Worm (Caenorhabditis elegans) whole organism, L4 larva: ENCODE measurements around the gene idpc-6.

Experiments
- D1046.2 ChIP-seq: fragments of 200-800 bp; sonication (Bioruptor generic); IDR thresholded peaks from 2 replicates; pipeline ENCODE4 v1.3.6; 2022; ENCODE audit warnings: missing genetic modification characterization, missing compliant biosample characterization
- F37D6.2 ChIP-seq: sonication (generic microtip); optimal IDR thresholded peaks from 2 replicates; lab custom pipeline; 2016; ENCODE audit warnings: mild to moderate bottlenecking, missing genetic modification characterization, missing compliant biosample characterization
- F44E2.7 ChIP-seq: fragments of 200-800 bp; sonication (Bioruptor generic); IDR thresholded peaks from 2 replicates; pipeline ENCODE4 v2.1.2; 2022; ENCODE audit warnings: missing genetic modification characterization, missing compliant biosample characterization
- T20F7.1 ChIP-seq: fragments of 200-800 bp; sonication (Bioruptor generic); optimal IDR thresholded peaks from 2 replicates; lab custom pipeline; 2018; ENCODE audit warnings: mild to moderate bottlenecking, missing genetic modification characterization, missing compliant biosample characterization
- ZK337.2 ChIP-seq: fragments of 200-800 bp; sonication (Bioruptor generic); IDR thresholded peaks from 2 replicates; pipeline ENCODE4 v1.3.6; 2022; ENCODE audit warnings: missing genetic modification reagents, missing genetic modification characterization, missing compliant biosample characterization
- ceh-32 ChIP-seq: sonication (generic microtip); optimal IDR thresholded peaks from 2 replicates; lab custom pipeline; 2016; ENCODE audit warnings: mild to moderate bottlenecking, missing genetic modification characterization, missing compliant biosample characterization; ENCODE audit not compliant: poor library complexity
- ceh-62 ChIP-seq: sonication (generic microtip); optimal IDR thresholded peaks from 2 replicates; lab custom pipeline; 2017; ENCODE audit warnings: missing biosample characterization, missing genetic modification characterization
- cey-2 ChIP-seq: sonication (generic microtip); optimal IDR thresholded peaks from 3 replicates; lab custom pipeline; 2017; ENCODE audit warnings: missing genetic modification characterization, mild to moderate bottlenecking, missing compliant biosample characterization, antibody characterized with exemption, borderline replicate concordance; ENCODE audit not compliant: insufficient read depth
- daf-12 ChIP-seq: fragments of 150-350 bp; optimal IDR thresholded peaks from 2 replicates; lab custom pipeline; 2014; ENCODE audit warnings: missing biosample characterization, missing genetic modification reagents, missing genetic modification characterization
- egl-43 ChIP-seq: fragments of 200-800 bp; sonication (Bioruptor generic); IDR thresholded peaks from 2 replicates; pipeline ENCODE4 v1.3.6; 2022; ENCODE audit warnings: missing genetic modification reagents, missing genetic modification characterization, missing compliant biosample characterization
- gei-8 ChIP-seq: fragments of 200-800 bp; sonication (Bioruptor generic); optimal IDR thresholded peaks from 2 replicates; lab custom pipeline; 2018; ENCODE audit warnings: mild to moderate bottlenecking, missing genetic modification characterization, missing compliant biosample characterization
- hlh-11 ChIP-seq: fragments of 200-800 bp; sonication (Bioruptor generic); optimal IDR thresholded peaks from 2 replicates; lab custom pipeline; 2018; ENCODE audit warnings: mild to moderate bottlenecking, missing genetic modification characterization, missing compliant biosample characterization
- hlh-30 ChIP-seq: sonication (generic microtip); optimal IDR thresholded peaks from 2 replicates; lab custom pipeline; 2017; ENCODE audit warnings: antibody characterized with exemption, mild to moderate bottlenecking, missing genetic modification characterization, missing compliant biosample characterization; ENCODE audit not compliant: insufficient read depth
- jun-1 ChIP-seq: fragments of 150-350 bp; optimal IDR thresholded peaks from 2 replicates; lab custom pipeline; 2014; ENCODE audit warnings: missing biosample characterization, missing genetic modification reagents, missing genetic modification characterization
- lin-1 ChIP-seq: fragments of 200-800 bp; sonication (Bioruptor generic); IDR thresholded peaks from 2 replicates; pipeline ENCODE4 v1.3.6; 2022; ENCODE audit warnings: missing genetic modification reagents, missing genetic modification characterization, missing compliant biosample characterization
- lin-38 ChIP-seq: fragments of 200-800 bp; sonication (Bioruptor generic); IDR thresholded peaks from 2 replicates; pipeline ENCODE4 v1.3.6; 2022; ENCODE audit warnings: missing genetic modification reagents, missing genetic modification characterization, missing compliant biosample characterization
- lin-39 ChIP-seq: fragments of 150-350 bp; optimal IDR thresholded peaks from 2 replicates; lab custom pipeline; 2014; ENCODE audit warnings: missing biosample characterization, missing genetic modification reagents, missing genetic modification characterization
- madf-5 ChIP-seq, 2 experiments: fragments of 200-800 bp; sonication (Bioruptor generic); IDR thresholded peaks; 2 replicates each; pipeline ENCODE4 v1.3.6; 2022; ENCODE audit warnings: missing compliant biosample characterization in 2 of 2, missing genetic modification characterization in 2 of 2
- madf-9 ChIP-seq: fragments of 200-800 bp; sonication (Bioruptor generic); conservative IDR thresholded peaks from 2 replicates; pipeline ENCODE4 v1.3.6; 2022; ENCODE audit warnings: missing genetic modification reagents, missing genetic modification characterization, missing compliant biosample characterization
- mdl-1 ChIP-seq, 2 experiments: fragments of 150-350 bp in 1 of 2; sonication (generic microtip) in 1 of 2; optimal IDR thresholded peaks; 2 replicates each; lab custom pipeline; 2014 to 2017; ENCODE audit warnings: missing biosample characterization in 2 of 2, missing genetic modification characterization in 2 of 2
- mep-1 ChIP-seq: fragments of 150-350 bp; sonication (generic microtip); optimal IDR thresholded peaks from 3 replicates; lab custom pipeline; 2014; ENCODE audit warnings: missing biosample characterization, missing genetic modification characterization
- mxl-3 ChIP-seq: fragments of 200-800 bp; sonication (Bioruptor generic); optimal IDR thresholded peaks from 2 replicates; lab custom pipeline; 2018; ENCODE audit warnings: mild to moderate bottlenecking, missing genetic modification characterization, missing compliant biosample characterization
- nhr-102 ChIP-seq: sonication (generic microtip); optimal IDR thresholded peaks from 2 replicates; lab custom pipeline; 2016; ENCODE audit warnings: mild to moderate bottlenecking, missing genetic modification characterization, moderate library complexity, missing compliant biosample characterization
- nhr-48 ChIP-seq: sonication (generic microtip); optimal IDR thresholded peaks from 2 replicates; lab custom pipeline; 2016; ENCODE audit warnings: mild to moderate bottlenecking, missing genetic modification characterization, missing compliant biosample characterization
- php-3 ChIP-seq: fragments of 200-800 bp; sonication (Bioruptor generic); IDR thresholded peaks from 2 replicates; pipeline ENCODE4 v1.3.6; 2022; ENCODE audit warnings: missing genetic modification reagents, missing genetic modification characterization, missing compliant biosample characterization
- saeg-2 ChIP-seq: fragments of 200-800 bp; sonication (Bioruptor generic); IDR thresholded peaks from 2 replicates; pipeline ENCODE4 v1.3.6; 2022; ENCODE audit warnings: missing genetic modification reagents, missing genetic modification characterization, missing compliant biosample characterization
- set-16 ChIP-seq: fragments of 200-800 bp; sonication (Bioruptor generic); IDR thresholded peaks from 2 replicates; pipeline ENCODE4 v1.3.6; 2022; ENCODE audit warnings: missing genetic modification reagents, missing genetic modification characterization, missing compliant biosample characterization
- snpc-1.2 ChIP-seq: fragments of 200-800 bp; sonication (Bioruptor generic); IDR thresholded peaks from 2 replicates; pipeline ENCODE4 v1.3.6; 2022; ENCODE audit warnings: missing genetic modification reagents, missing genetic modification characterization, missing compliant biosample characterization
- snpc-4 ChIP-seq: fragments of 150-350 bp; optimal IDR thresholded peaks from 2 replicates; lab custom pipeline; 2014; ENCODE audit warnings: missing biosample characterization, missing genetic modification characterization
- spr-3 ChIP-seq: fragments of 200-800 bp; sonication (Bioruptor generic); optimal IDR thresholded peaks from 2 replicates; lab custom pipeline; 2018; ENCODE audit warnings: mild to moderate bottlenecking, missing genetic modification characterization, missing compliant biosample characterization
- unc-62 ChIP-seq, 3 experiments: fragments of 150-350 bp in 1 of 3; sonication (generic microtip); optimal IDR thresholded peaks in 2 of 3; peaks in 1 of 3; 1 replicate in 1 of 3; 2 replicates in 2 of 3; lab custom pipeline; 2014 to 2017; ENCODE audit warnings: missing biosample characterization in 3 of 3, missing genetic modification characterization in 3 of 3, missing genetic modification reagents in 3 of 3, missing genotype in 1 of 3
- zfp-2 ChIP-seq: sonication (generic microtip); optimal IDR thresholded peaks from 2 replicates; lab custom pipeline; 2016; ENCODE audit warnings: mild to moderate bottlenecking, missing genetic modification characterization, missing compliant biosample characterization
- zfp-3 ChIP-seq: fragments of 200-800 bp; sonication (Bioruptor generic); conservative IDR thresholded peaks from 2 replicates; pipeline ENCODE4 v1.3.6; 2022; ENCODE audit warnings: missing genetic modification reagents, missing genetic modification characterization, missing compliant biosample characterization
- zip-2 ChIP-seq: fragments of 150-350 bp; optimal IDR thresholded peaks from 2 replicates; lab custom pipeline; 2014; ENCODE audit warnings: missing biosample characterization, missing genetic modification characterization
- ztf-7 ChIP-seq: fragments of 150-350 bp; optimal IDR thresholded peaks from 2 replicates; lab custom pipeline; 2014; ENCODE audit warnings: missing biosample characterization, missing genetic modification characterization

idpc-6 gene

ce11 chrV:9618919-9619318, 1.0 kb upstream of the idpc-6 start, which contains the start of gene idpc-7:
Gene idpc-7 (minus strand): TSS chrV:9619019.
- TF ChIP-seq F37D6.2 (tag; lab: Kevin White, UChicago), result no peak
- TF ChIP-seq gei-8 (GFP tag; lab: Kevin White, UChicago), result no peak
- no peak for TF ChIP-seq spr-3
- no peak for TF ChIP-seq lin-38
- TF ChIP-seq snpc-4 (tag; lab: Kevin White, UChicago), result no peak
- no peak for TF ChIP-seq jun-1 (tag; lab: Kevin White, UChicago)
- no peak for TF ChIP-seq madf-9
- no peak for TF ChIP-seq lin-39 (tag; lab: Kevin White, UChicago)
- no peak for TF ChIP-seq hlh-11
- TF ChIP-seq hlh-30 (tag; lab: Kevin White, UChicago), result no peak
- TF ChIP-seq mxl-3 (GFP tag; lab: Kevin White, UChicago), result no peak
- no peak for TF ChIP-seq ztf-7 (tag; lab: Kevin White, UChicago)
- TF ChIP-seq daf-12 (tag; lab: Kevin White, UChicago), result no peak

- TF ChIP-seq set-16 (GFP tag; lab: Robert Waterston, UW) (peak; percentile 95), F37D6.2 (tag; lab: Kevin White, UChicago) (no peak), saeg-2 (GFP tag; lab: Robert Waterston, UW) (0 out of 2 replicates have a peak, but pooled peaks have one; percentile 39), madf-5 (GFP tag; IDR thresholded peaks at IDR 0.05; lab: Robert Waterston, UW) (0 out of 4 replicates have a peak, but pooled peaks of 1 of the 2 experiments have one; percentile 32), zfp-2 (tag; lab: Kevin White, UChicago) (no peak), php-3 (0 out of 2 replicates have a peak, but pooled peaks have one; percentile 19), zip-2 (no peak), snpc-1.2 (GFP tag; lab: Robert Waterston, UW) (no peak), egl-43 (GFP tag; lab: Robert Waterston, UW) (peak; percentile 52; the same call in 1 of the 2 replicates), D1046.2 (no peak), zfp-3 (GFP tag; lab: Robert Waterston, UW) (no peak), ceh-62 (tag; lab: Kevin White, UChicago) (no peak), mep-1 (tag; lab: Kevin White, UChicago) (no peak), ceh-32 (no peak), spr-3 (no peak), cey-2 (tag; lab: Kevin White, UChicago) (no peak)
These were observed 467 bp downstream of the idpc-6 start for ce11 chrV:9620417-9620816.

- TF ChIP-seq unc-62 (GFP tag; optimal IDR thresholded peaks at IDR 0.05 in 1 of 2; lab: Kevin White, UChicago) (peak in 1 of 2 experiments; percentile 95), unc-62 (tag; optimal IDR thresholded peaks at IDR 0.05; lab: Kevin White, UChicago) (no peak), ZK337.2 (GFP tag; lab: Robert Waterston, UW) (no peak)
These were observed 1.5 kb downstream of the idpc-6 start for ce11 chrV:9621437-9621836.

- 0 out of 2 replicates have a peak, but pooled peaks have one; percentile 48 for TF ChIP-seq egl-43 (GFP tag; lab: Robert Waterston, UW)
- peak; percentile 92 for TF ChIP-seq set-16 (GFP tag; lab: Robert Waterston, UW)
These were observed 2.4 kb downstream of the idpc-6 start for ce11 chrV:9622338-9622737.

ce11 chrV:9622834-9623233, 2.9 kb downstream of the idpc-6 start, which contains the start of gene idpc-5:
Gene idpc-5 (minus strand): TSS chrV:9622934.
- TF ChIP-seq D1046.2, result no peak
- TF ChIP-seq unc-62 (GFP tag; optimal IDR thresholded peaks at IDR 0.05 in 1 of 2; lab: Kevin White, UChicago), result peak in 1 of 2 experiments; percentile 42
- TF ChIP-seq unc-62 (tag; optimal IDR thresholded peaks at IDR 0.05; lab: Kevin White, UChicago), result no peak

- TF ChIP-seq lin-39 (tag; lab: Kevin White, UChicago), result no peak
- TF ChIP-seq nhr-48 (tag; lab: Kevin White, UChicago), result no peak
- no peak for TF ChIP-seq F44E2.7 (GFP tag; lab: Robert Waterston, UW)
- no peak for TF ChIP-seq T20F7.1 (GFP tag; lab: Kevin White, UChicago)
- TF ChIP-seq nhr-102, result no peak
- TF ChIP-seq zfp-2 (tag; lab: Kevin White, UChicago), result no peak
- no peak for TF ChIP-seq lin-1 (GFP tag; lab: Robert Waterston, UW)
- TF ChIP-seq mdl-1 (tag; optimal IDR thresholded peaks at IDR 0.05; lab: Kevin White, UChicago), result no peak
These were observed 5.2 kb downstream of the idpc-6 start, which contains the start of gene idpc-4 for ce11 chrV:9625122-9625521. Gene idpc-4 (plus strand): TSS chrV:9625422.
